Worm (Caenorhabditis elegans) whole organism, young adult: ENCODE results near the gene phg-1.

Source experiments
- Y95B8A.8 ChIP-seq: fragments of 200-800 bp; sonication (Bioruptor generic); IDR thresholded peaks from 2 replicates; pipeline ENCODE4 v1.3.6; 2022; ENCODE audit warnings: missing genetic modification reagents, missing genetic modification characterization, missing compliant biosample characterization
- athp-1 ChIP-seq: sonication (generic microtip); optimal IDR thresholded peaks from 2 replicates; lab custom pipeline; 2017; ENCODE audit warnings: mild to moderate bottlenecking, missing genetic modification characterization, missing compliant biosample characterization
- dpl-1 ChIP-seq: fragments of 150-350 bp; optimal IDR thresholded peaks from 2 replicates; lab custom pipeline; 2014; ENCODE audit warnings: missing biosample characterization, missing genetic modification reagents, missing genetic modification characterization
- efl-1 ChIP-seq: fragments of 150-350 bp; optimal IDR thresholded peaks from 2 replicates; lab custom pipeline; 2014; ENCODE audit warnings: missing biosample characterization, missing genetic modification reagents, missing genetic modification characterization
- snpc-4 ChIP-seq, 5 experiments: fragments of 150-350 bp in 1 of 5; sonication (generic microtip) in 4 of 5; optimal IDR thresholded peaks; 2 replicates each; lab custom pipeline; 2014 to 2018; ENCODE audit warnings: missing genetic modification characterization in 5 of 5, missing biosample characterization in 3 of 5, antibody characterized with exemption in 2 of 5, mild to moderate bottlenecking in 2 of 5, missing compliant biosample characterization in 2 of 5, missing genotype in 2 of 5, moderate library complexity in 2 of 5, missing genetic modification reagents in 1 of 5

DNA sequence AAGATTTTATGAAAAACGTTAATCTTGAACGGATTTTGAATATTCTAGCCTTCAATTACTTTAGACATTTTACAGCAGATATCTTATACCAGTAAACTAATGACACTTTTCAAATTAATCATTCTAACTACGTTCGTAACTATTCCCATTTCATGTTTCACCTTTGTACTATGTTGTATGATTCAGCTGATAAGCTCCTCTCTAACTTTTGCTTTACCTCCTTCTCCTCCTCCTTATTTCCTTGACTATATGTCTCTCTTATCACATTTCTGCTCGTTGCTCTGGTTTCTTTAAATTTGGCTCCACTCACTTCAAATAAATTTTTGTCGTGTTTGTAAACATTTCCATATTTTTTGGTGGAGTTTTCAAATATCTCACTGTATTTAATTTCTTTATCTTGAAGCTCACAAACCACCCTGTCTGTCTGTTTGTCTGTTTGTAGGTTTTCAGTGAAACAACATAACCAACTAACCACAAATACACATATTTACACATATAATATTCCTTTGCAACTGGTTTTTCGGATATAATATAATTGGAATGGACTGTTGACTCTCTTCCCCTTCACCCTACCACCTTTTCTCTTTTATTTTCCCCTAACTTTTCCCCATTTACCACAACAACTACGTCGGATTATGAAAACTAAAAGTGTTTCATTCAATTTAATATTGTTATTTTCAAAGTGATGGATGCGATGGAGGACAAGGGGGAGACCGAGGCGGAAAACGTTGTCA is 43.1 kb upstream of the phg-1 start, which contains the start of gene lact-2:
- no peak for TF ChIP-seq Y95B8A.8 (GFP tag; lab: Robert Waterston, UW)
- TF ChIP-seq efl-1 (GFP tag; lab: Kevin White, UChicago) = no peak
- no peak for TF ChIP-seq dpl-1 (GFP tag; lab: Kevin White, UChicago)
- TF ChIP-seq athp-1 (tag; lab: Kevin White, UChicago) = no peak
- TF ChIP-seq snpc-4 (GFP tag; optimal IDR thresholded peaks at IDR 0.05; lab: Kevin White, UChicago) = no peak
- no peak for TF ChIP-seq snpc-4 (tag; optimal IDR thresholded peaks at IDR 0.05; lab: Kevin White, UChicago)
